Fruit fly (Drosophila melanogaster): ENCODE measurements around the gene COX8.
A peak's percentile ranks its signal among the peaks of the same experiment; 100 is the strongest.

Gene COX8

dm6 chr3L:21586528-21586927 lies 47.3 kb upstream of the COX8 start, which contains the start of gene TfAP-2:
Gene TfAP-2, plus strand, starts transcription at chr3L:21586828.
- TF ChIP-seq CG3919 (GFP tag; optimal IDR thresholded peaks at IDR 0.05) (no peak), CG11902 (GFP tag; optimal IDR thresholded peaks at IDR 0.05) (no peak), fd59A (GFP tag; optimal IDR thresholded peaks at IDR 0.05) (no peak), CG8119 (GFP tag; IDR thresholded peaks at IDR 0.05) (no peak), Lpt (GFP tag; optimal IDR thresholded peaks at IDR 0.05) (no peak), CG16779 (tag; optimal IDR thresholded peaks at IDR 0.05) (no peak)

- TF ChIP-seq CG9139 (GFP tag; optimal IDR thresholded peaks at IDR 0.05) (no peak), Eip78C (GFP tag) (peak; percentile 28), fd85E (GFP tag; optimal IDR thresholded peaks at IDR 0.05) (no peak)
Observed at dm6 chr3L:21585397-21585796, 46.1 kb upstream of the COX8 start.

dm6 chr3L:21584683-21585082 lies 45.4 kb upstream of the COX8 start:
- TF ChIP-seq ss (GFP tag; optimal IDR thresholded peaks at IDR 0.05) (peak; percentile 15 to 27), Eip78C (GFP tag) (peak; percentile 28), fkh (GFP tag; optimal IDR thresholded peaks at IDR 0.05) (no peak), CG15336 (GFP tag; IDR thresholded peaks at IDR 0.05) (0 out of 2 replicates have a peak, but pooled peaks have one; percentile 25), CG6854 (GFP tag; optimal IDR thresholded peaks at IDR 0.05) (peak; percentile 37), Ets21C (GFP tag; optimal IDR thresholded peaks at IDR 0.05) (no peak)

dm6 chr3L:21581984-21582383 lies 42.7 kb upstream of the COX8 start:
- TF ChIP-seq fd59A (GFP tag; optimal IDR thresholded peaks at IDR 0.05) = peak; percentile 3
- peak; percentile 38 for TF ChIP-seq OdsH (GFP tag; optimal IDR thresholded peaks at IDR 0.05)
- TF ChIP-seq acj6 (GFP tag; optimal IDR thresholded peaks at IDR 0.05) = no peak
- peak; percentile 29 for TF ChIP-seq CG10669 (GFP tag; optimal IDR thresholded peaks at IDR 0.05)
- no peak for TF ChIP-seq fkh (GFP tag; optimal IDR thresholded peaks at IDR 0.05)
- peak; percentile 28 for TF ChIP-seq Ets96B (tag; optimal IDR thresholded peaks at IDR 0.05)
- peak; percentile 74 for TF ChIP-seq svp (GFP tag)
- peak in 1 of 2 experiments; percentile 7 for TF ChIP-seq ss (GFP tag; optimal IDR thresholded peaks at IDR 0.05)
- no peak for TF ChIP-seq CG31627 (GFP tag; optimal IDR thresholded peaks at IDR 0.05)
- no peak for TF ChIP-seq CG8319 (GFP tag; optimal IDR thresholded peaks at IDR 0.05)
- peak; percentile 27 for TF ChIP-seq Smox (GFP tag; optimal IDR thresholded peaks at IDR 0.05)
- TF ChIP-seq pdm3 (GFP tag; optimal IDR thresholded peaks at IDR 0.05) = no peak
- TF ChIP-seq CG16779 (tag; optimal IDR thresholded peaks at IDR 0.05) = no peak
- TF ChIP-seq CG11294 (GFP tag; IDR thresholded peaks at IDR 0.05) = no peak
- peak; percentile 34 for TF ChIP-seq topi (GFP tag; optimal IDR thresholded peaks at IDR 0.05)
- no peak for TF ChIP-seq cyc (GFP tag; optimal IDR thresholded peaks at IDR 0.05)
- peak; percentile 29 for TF ChIP-seq CG6808 (GFP tag; optimal IDR thresholded peaks at IDR 0.05)
- no peak for TF ChIP-seq CG6163 (GFP tag; IDR thresholded peaks at IDR 0.05)
- no peak for TF ChIP-seq CG32006 (GFP tag; optimal IDR thresholded peaks at IDR 0.05)
- TF ChIP-seq Eip75B (GFP tag; optimal IDR thresholded peaks at IDR 0.05) = peak; percentile 1
- no peak for TF ChIP-seq Eip93F (GFP tag; optimal IDR thresholded peaks at IDR 0.05)
- peak; percentile 4 for TF ChIP-seq achi (GFP tag; optimal IDR thresholded peaks at IDR 0.05)
- no peak for TF ChIP-seq Sox102F (GFP tag; optimal IDR thresholded peaks at IDR 0.05)
- peak; percentile 24 for TF ChIP-seq CG10631 (GFP tag; optimal IDR thresholded peaks at IDR 0.05)
- no peak for TF ChIP-seq fd85E (GFP tag; optimal IDR thresholded peaks at IDR 0.05)
- no peak for TF ChIP-seq CG11762 (GFP tag; optimal IDR thresholded peaks at IDR 0.05; ENCODE audit: insufficient read depth)
- no peak for TF ChIP-seq CG6854 (GFP tag; optimal IDR thresholded peaks at IDR 0.05)
- TF ChIP-seq CG3919 (GFP tag; optimal IDR thresholded peaks at IDR 0.05) = peak; percentile 2
- no peak for TF ChIP-seq Sox14 (GFP tag; optimal IDR thresholded peaks at IDR 0.05)
- TF ChIP-seq Hr4 (GFP tag; optimal IDR thresholded peaks at IDR 0.05) = no peak
- TF ChIP-seq CG15336 (GFP tag; IDR thresholded peaks at IDR 0.05) = no peak
- TF ChIP-seq Hr38 (GFP tag; optimal IDR thresholded peaks at IDR 0.05) = no peak
- peak; percentile 35 for TF ChIP-seq Sox15 (GFP tag; optimal IDR thresholded peaks at IDR 0.05)
- TF ChIP-seq dsx (GFP tag; optimal IDR thresholded peaks at IDR 0.05; ENCODE audit: poor library complexity, severe bottlenecking) = no peak
- TF ChIP-seq CG6792 (GFP tag; optimal IDR thresholded peaks at IDR 0.05) = peak; percentile 10
- TF ChIP-seq Ets21C (GFP tag; optimal IDR thresholded peaks at IDR 0.05) = no peak
- no peak for TF ChIP-seq CG1621 (tag; optimal IDR thresholded peaks at IDR 0.05)
- TF ChIP-seq CG4318 (GFP tag; optimal IDR thresholded peaks at IDR 0.05) = no peak
- TF ChIP-seq CG8632 (GFP tag; optimal IDR thresholded peaks at IDR 0.05) = peak; percentile 31
- peak; percentile 28 for TF ChIP-seq Met (GFP tag; optimal IDR thresholded peaks at IDR 0.05)
- TF ChIP-seq CG7368 (GFP tag; optimal IDR thresholded peaks at IDR 0.05) = no peak
